Worm (Caenorhabditis elegans): Measurements from ENCODE around the gene nhr-247.
"Not testable (repeated sequence)": the region's sequence is repeated elsewhere in the genome, so short reads cannot be mapped to it uniquely, and the experiment has no call there.

nhr-247 gene

DNA sequence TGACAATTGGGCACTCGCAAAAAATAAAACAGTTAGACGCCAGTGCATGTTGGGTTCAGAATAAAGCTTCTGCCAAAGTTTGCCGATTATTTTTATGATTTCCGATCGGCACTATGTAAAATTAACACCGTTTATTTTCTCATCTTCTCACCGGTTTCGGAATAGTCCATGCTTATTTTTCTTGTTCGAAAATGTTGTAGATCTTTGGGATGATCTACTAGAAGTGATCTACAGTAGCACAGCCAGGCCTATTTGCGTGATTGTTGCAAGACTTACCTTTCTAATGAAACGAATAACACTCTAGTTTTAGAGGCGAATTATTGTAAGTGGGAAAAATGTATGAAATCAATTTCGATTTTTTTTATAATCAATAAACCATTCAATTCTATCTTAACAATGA, 27.8 kb downstream of the nhr-247 start, which contains the start of gene clec-231:
clec-231 (minus strand) TSS at position 101 of the 400 bp plus-strand sequence.
- TF ChIP-seq lin-39 (tag; optimal IDR thresholded peaks at IDR 0.05), result no peak

DNA sequence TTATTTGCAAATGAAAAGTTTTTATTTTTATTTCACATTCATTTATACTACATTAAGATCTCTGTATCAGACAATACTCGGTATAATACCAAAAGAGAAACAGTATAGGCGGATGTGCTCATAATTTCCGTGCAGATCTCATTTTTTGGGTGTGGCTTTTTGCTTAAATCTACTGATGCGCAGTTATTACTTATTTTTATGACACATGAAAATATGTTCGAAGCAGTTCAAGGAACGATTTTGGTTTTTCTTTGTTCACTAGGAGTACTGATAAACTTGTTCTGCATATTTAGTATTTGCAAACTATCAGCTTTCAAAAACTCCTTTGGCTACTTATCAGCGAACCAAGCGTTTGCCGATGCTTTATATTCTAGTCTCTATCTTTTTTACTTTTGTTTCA, 29.6 kb downstream of the nhr-247 start, which contains the start of gene srx-58:
srx-58 (plus strand) TSS at position 301 of the 400 bp plus-strand sequence.
- TF ChIP-seq xbp-1 (tag; optimal IDR thresholded peaks at IDR 0.05) (no peak), aha-1 (tag; optimal IDR thresholded peaks at IDR 0.05) (no peak), fkh-8 (tag; optimal IDR thresholded peaks at IDR 0.05) (no peak), hlh-17 (GFP tag; optimal IDR thresholded peaks at IDR 0.05; ENCODE audit: borderline replicate concordance) (no peak), nhr-47 (tag; optimal IDR thresholded peaks at IDR 0.05) (no peak), mdl-1 (tag; optimal IDR thresholded peaks at IDR 0.05) (no peak), pqm-1 (tag; optimal IDR thresholded peaks at IDR 0.05) (no peak)

DNA sequence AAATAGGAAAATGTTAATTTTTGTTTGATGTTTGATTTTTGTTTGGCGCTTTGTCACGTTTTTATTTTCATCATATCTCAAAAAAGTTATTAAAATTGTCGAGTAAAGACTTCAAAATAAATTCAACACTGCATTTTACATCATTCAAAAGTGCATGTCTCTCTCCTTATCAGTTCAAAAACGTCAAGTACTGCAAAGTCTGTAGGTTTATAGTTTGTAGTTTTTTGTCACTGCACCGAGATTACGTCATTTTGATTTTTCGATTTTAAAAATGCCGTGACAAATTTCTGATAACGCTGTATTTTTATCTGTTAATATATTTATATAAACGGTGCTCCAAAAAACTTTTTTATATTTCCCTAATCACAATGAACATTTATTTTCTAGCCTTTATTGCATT, 31.9 kb downstream of the nhr-247 start, which contains the start of gene C29F3.7:
C29F3.7 (plus strand) TSS at position 254 of the 400 bp plus-strand sequence.
- no peak for TF ChIP-seq ztf-4 (tag; optimal IDR thresholded peaks at IDR 0.05)
- no peak for TF ChIP-seq efl-1 (optimal IDR thresholded peaks at IDR 0.05)
- TF ChIP-seq efl-1 (GFP tag; optimal IDR thresholded peaks at IDR 0.05 in 1 of 2), result peak in 1 of 2 experiments; percentile 44
- peak; percentile 63 for TF ChIP-seq nhr-20 (tag; optimal IDR thresholded peaks at IDR 0.05)
- TF ChIP-seq nhr-19 (GFP tag; conservative IDR thresholded peaks at IDR 0.05), result no peak
- TF ChIP-seq pax-3 (tag; optimal IDR thresholded peaks at IDR 0.05), result peak; percentile 67
- no peak for TF ChIP-seq ztf-11 (tag; optimal IDR thresholded peaks at IDR 0.05)
- TF ChIP-seq lin-35 (GFP tag; optimal IDR thresholded peaks at IDR 0.05), result peak in 1 of 2 experiments; percentile 42
- TF ChIP-seq lin-39 (tag; optimal IDR thresholded peaks at IDR 0.05), result no peak
- peak; percentile 55 for TF ChIP-seq pqm-1 (tag; optimal IDR thresholded peaks at IDR 0.05)
- peak; percentile 98 for TF ChIP-seq elt-2 (tag; optimal IDR thresholded peaks at IDR 0.05)
- TF ChIP-seq jun-1 (tag; optimal IDR thresholded peaks at IDR 0.05), result no peak
- no peak for TF ChIP-seq C04F5.9 (tag; optimal IDR thresholded peaks at IDR 0.05)

DNA sequence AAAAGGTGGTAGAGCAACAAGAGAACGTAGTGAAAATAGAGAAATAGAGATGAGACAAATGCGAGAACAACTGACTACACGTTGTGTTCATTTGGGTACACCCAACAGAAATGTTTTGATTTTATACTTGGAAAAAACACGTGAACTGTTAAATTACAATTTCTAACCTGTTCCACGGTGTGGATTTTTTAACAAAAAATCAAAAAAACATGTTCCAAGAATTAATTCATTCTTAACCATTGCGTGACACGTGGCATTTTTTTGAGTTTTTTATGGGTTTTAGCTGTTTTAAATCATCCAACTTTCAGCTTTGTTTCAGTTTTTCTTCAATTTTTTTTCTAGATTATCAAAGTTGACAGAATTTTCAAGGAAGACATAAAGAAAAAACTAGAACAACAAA, 38.6 kb downstream of the nhr-247 start, which contains the start of gene ech-1.1:
ech-1.1 (minus strand) TSS at position 101 of the 400 bp plus-strand sequence.
- not testable (repeated sequence) for TF ChIP-seq snu-23 (GFP tag; optimal IDR thresholded peaks at IDR 0.05); skn-1 (tag; optimal IDR thresholded peaks at IDR 0.05); egl-13 (tag; optimal IDR thresholded peaks at IDR 0.05)

DNA sequence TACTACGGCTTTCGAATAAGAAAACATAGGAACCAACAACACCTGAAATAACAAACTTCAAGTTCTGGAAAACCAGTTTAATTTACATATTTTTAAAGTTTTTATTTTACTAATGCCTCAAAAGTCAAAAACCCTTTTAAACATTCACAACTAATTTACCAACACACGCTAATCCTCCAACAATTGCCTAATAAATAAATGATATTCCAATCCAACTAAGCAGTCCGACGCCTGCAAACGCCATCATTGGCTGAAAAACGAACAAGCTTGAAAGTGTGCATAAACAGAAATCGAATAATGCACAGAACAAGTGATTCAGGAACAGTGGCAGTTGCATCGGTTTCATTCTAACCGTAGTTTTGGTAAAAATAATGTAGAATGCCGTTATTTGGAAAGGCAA, 45.0 kb downstream of the nhr-247 start:
- TF ChIP-seq ztf-4 (tag; optimal IDR thresholded peaks at IDR 0.05), result no peak

DNA sequence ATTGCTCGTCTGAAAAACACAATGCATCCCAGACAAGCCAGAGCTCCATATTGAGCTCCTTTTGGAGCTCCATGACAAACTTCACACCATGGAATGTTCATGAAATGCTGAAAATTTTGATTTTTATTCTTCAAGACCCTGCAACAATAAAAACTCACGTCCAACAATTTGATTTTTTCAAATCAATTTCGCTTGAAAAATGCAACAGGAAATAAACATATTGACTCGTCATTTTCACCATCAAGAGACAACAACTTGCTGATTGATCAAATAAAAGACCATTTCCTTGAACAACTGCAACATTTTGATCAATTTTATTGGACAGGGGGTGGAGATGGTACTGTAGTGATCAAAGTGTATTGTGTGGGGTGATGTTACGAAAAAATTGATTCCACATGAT, 46.9 kb downstream of the nhr-247 start, which contains the start of gene nhr-269:
nhr-269 (minus strand) TSS at position 101 of the 400 bp plus-strand sequence.
- no peak for TF ChIP-seq fkh-4 (tag; optimal IDR thresholded peaks at IDR 0.05; ENCODE audit: borderline replicate concordance)
- no peak for TF ChIP-seq egl-13 (tag; optimal IDR thresholded peaks at IDR 0.05)
- no peak for TF ChIP-seq ceh-88 (GFP tag; IDR thresholded peaks at IDR 0.05)
- no peak for TF ChIP-seq lin-39 (tag; optimal IDR thresholded peaks at IDR 0.05)
- no peak for TF ChIP-seq mef-2 (tag; optimal IDR thresholded peaks at IDR 0.05)
- TF ChIP-seq elt-3 (tag; optimal IDR thresholded peaks at IDR 0.05), result no peak
- TF ChIP-seq sox-4 (tag; optimal IDR thresholded peaks at IDR 0.05), result no peak
- TF ChIP-seq unc-86 (tag; optimal IDR thresholded peaks at IDR 0.05), result no peak
- no peak for TF ChIP-seq grh-1 (GFP tag; IDR thresholded peaks at IDR 0.05)
- TF ChIP-seq sup-37 (GFP tag; optimal IDR thresholded peaks at IDR 0.05), result no peak
- TF ChIP-seq swsn-7 (tag; optimal IDR thresholded peaks at IDR 0.05), result no peak
- no peak for TF ChIP-seq nhr-47 (tag; optimal IDR thresholded peaks at IDR 0.05)

Data from whole organism, L1 larva.